Worm (Caenorhabditis elegans): ENCODE measurements around the gene rexd-1.

- TF ChIP-seq him-1 (tag; optimal IDR thresholded peaks at IDR 0.05): peak; percentile 80
- peak; percentile 96 for TF ChIP-seq W03F9.2 (tag; optimal IDR thresholded peaks at IDR 0.05)
- TF ChIP-seq dao-5 (tag; optimal IDR thresholded peaks at IDR 0.05): no peak
Observed at ce11 chrIII:1859532-1859931, 25.2 kb downstream of the rexd-1 start, which contains the start of gene ddp-1.

All from whole organism, L4/young adult.